Fruit fly (Drosophila melanogaster) whole organism: ENCODE measurements around the gene CG8916.

Source experiments
- CG8478 ChIP-seq: fragments of >200 bp; optimal IDR thresholded peaks from 2 replicates; lab custom pipeline; 2018; ENCODE audit warnings: inconsistent platforms
- Dll ChIP-seq: fragments of >200 bp; optimal IDR thresholded peaks from 2 replicates; lab custom pipeline; 2017
- EcR ChIP-seq, 2 experiments: fragments of >200 bp; optimal IDR thresholded peaks; 2 replicates each; lab custom pipeline; 2017; ENCODE audit warnings: missing biosample characterization in 2 of 2, missing genetic modification characterization in 2 of 2, missing genetic modification reagents in 2 of 2
- pan ChIP-seq: fragments of >200 bp; optimal IDR thresholded peaks from 2 replicates; lab custom pipeline; 2017
- psq ChIP-seq: fragments of >200 bp; optimal IDR thresholded peaks from 2 replicates; lab custom pipeline; 2017
- usp ChIP-seq: fragments of >200 bp; optimal IDR thresholded peaks from 2 replicates; lab custom pipeline; 2017; ENCODE audit warnings: missing biosample characterization, missing genetic modification characterization, mixed read lengths

CG8916 gene

DNA sequence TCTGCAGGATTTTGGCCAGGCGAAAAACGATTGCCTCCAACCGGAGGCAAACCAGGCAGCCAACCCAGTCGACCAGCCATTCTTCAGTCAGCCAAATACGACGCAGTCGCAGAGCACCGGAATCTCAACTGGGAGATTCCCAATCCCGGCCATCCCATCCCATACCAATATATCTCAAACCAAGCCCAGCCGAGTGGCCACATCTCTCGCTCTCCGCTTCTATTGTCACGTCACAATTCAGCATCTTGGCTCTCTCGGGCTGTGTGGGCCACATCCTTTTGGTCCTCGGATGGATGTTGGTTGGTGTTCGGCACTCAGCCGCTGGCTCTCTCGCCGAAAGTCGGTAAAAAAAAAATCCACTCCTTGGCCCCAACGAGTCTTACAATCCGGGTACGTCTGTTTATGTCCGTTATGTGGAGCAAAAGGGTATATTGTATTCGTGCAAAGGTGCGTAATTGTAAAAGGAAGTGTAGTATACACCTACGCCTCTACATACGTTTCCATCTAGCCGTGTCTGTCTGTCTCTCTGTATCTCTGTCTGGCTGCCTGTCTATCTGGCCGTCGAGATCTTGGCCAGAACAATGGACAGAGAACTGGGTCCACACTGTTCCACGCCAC lies 51.5 kb downstream of the CG8916 start, which contains the start of gene mmd:
Gene mmd (minus strand): TSS at position 3 of the 618 bp plus-strand sequence.
- no peak for TF ChIP-seq psq
- TF ChIP-seq Dll: no peak
- TF ChIP-seq CG8478 (lab: Kevin White, UChicago): no peak
- TF ChIP-seq pan: no peak
- no peak for TF ChIP-seq EcR (GFP tag; optimal IDR thresholded peaks at IDR 0.05; lab: Kevin White, UChicago)
- TF ChIP-seq usp (GFP tag; lab: Kevin White, UChicago): no peak

dm6 chrX:15974125-15974524 lies 52.4 kb downstream of the CG8916 start, which contains the start of gene Or13a:
Gene Or13a, plus strand, starts transcription at chrX:15974425.
- TF ChIP-seq psq (no peak), CG8478 (lab: Kevin White, UChicago) (no peak), pan (no peak), Dll (no peak), EcR (GFP tag; optimal IDR thresholded peaks at IDR 0.05; lab: Kevin White, UChicago) (no peak), usp (GFP tag; lab: Kevin White, UChicago) (no peak)
